Worm (Caenorhabditis elegans) whole organism, late embryonic: ENCODE data around the gene Y71H2AM.12.
A peak's percentile ranks its signal among the peaks of the same experiment; 100 is the strongest.

Source experiments
- C08G9.2 ChIP-seq: sonication (generic microtip); optimal IDR thresholded peaks from 2 replicates; lab custom pipeline; 2016; ENCODE audit warnings: mild to moderate bottlenecking, missing genetic modification characterization, moderate library complexity, missing compliant biosample characterization
- C38D4.7 ChIP-seq: fragments of 200-800 bp; sonication (Bioruptor generic); optimal IDR thresholded peaks from 2 replicates; lab custom pipeline; 2018; ENCODE audit warnings: mild to moderate bottlenecking, missing genetic modification characterization, moderate library complexity, missing compliant biosample characterization
- F13H6.1 ChIP-seq: sonication (generic microtip); optimal IDR thresholded peaks from 2 replicates; lab custom pipeline; 2016; ENCODE audit warnings: missing genetic modification characterization, missing compliant biosample characterization
- Y22D7AL.16 ChIP-seq: sonication (generic microtip); optimal IDR thresholded peaks from 2 replicates; lab custom pipeline; 2016; ENCODE audit warnings: missing genetic modification characterization, missing compliant biosample characterization
- ama-1 ChIP-seq: fragments of 150-350 bp; optimal IDR thresholded peaks from 2 replicates; lab custom pipeline; 2014
- ceh-14 ChIP-seq: sonication (generic microtip); optimal IDR thresholded peaks from 2 replicates; lab custom pipeline; 2016; ENCODE audit warnings: missing genotype, missing genetic modification characterization, missing compliant biosample characterization
- ceh-19 ChIP-seq: fragments of 200-800 bp; sonication (Bioruptor generic); optimal IDR thresholded peaks from 2 replicates; lab custom pipeline; 2018; ENCODE audit warnings: mild to moderate bottlenecking, missing genetic modification characterization, missing compliant biosample characterization
- ceh-24 ChIP-seq: sonication (generic microtip); optimal IDR thresholded peaks from 2 replicates; lab custom pipeline; 2016; ENCODE audit warnings: mild to moderate bottlenecking, missing genetic modification characterization, missing compliant biosample characterization
- ceh-31 ChIP-seq: sonication (generic microtip); optimal IDR thresholded peaks from 2 replicates; lab custom pipeline; 2016; ENCODE audit warnings: missing genetic modification characterization, missing compliant biosample characterization
- ceh-34 ChIP-seq: sonication (generic microtip); optimal IDR thresholded peaks from 2 replicates; lab custom pipeline; 2016; ENCODE audit warnings: mild to moderate bottlenecking, missing genetic modification characterization, missing compliant biosample characterization
- ceh-45 ChIP-seq: fragments of 200-800 bp; sonication (Bioruptor generic); IDR thresholded peaks from 2 replicates; pipeline ENCODE4 v1.3.6; 2022; ENCODE audit warnings: missing genetic modification reagents, missing genetic modification characterization, missing compliant biosample characterization
- ceh-48 ChIP-seq: sonication (generic microtip); optimal IDR thresholded peaks from 2 replicates; lab custom pipeline; 2016; ENCODE audit warnings: missing genetic modification characterization, inconsistent platforms, missing compliant biosample characterization
- ceh-6 ChIP-seq: fragments of 200-800 bp; sonication (Bioruptor generic); optimal IDR thresholded peaks from 2 replicates; lab custom pipeline; 2018; ENCODE audit warnings: mild to moderate bottlenecking, missing genetic modification characterization, missing compliant biosample characterization
- dve-1 ChIP-seq: sonication (generic microtip); optimal IDR thresholded peaks from 2 replicates; lab custom pipeline; 2017; ENCODE audit warnings: antibody characterized with exemption, mild to moderate bottlenecking, missing genetic modification characterization, missing compliant biosample characterization
- elt-2 ChIP-seq: sonication (generic microtip); optimal IDR thresholded peaks from 2 replicates; lab custom pipeline; 2016; ENCODE audit warnings: missing genetic modification reagents, missing genetic modification characterization, missing compliant biosample characterization
- elt-4 ChIP-seq: sonication (generic microtip); optimal IDR thresholded peaks from 2 replicates; lab custom pipeline; 2016; ENCODE audit warnings: missing genetic modification characterization, missing compliant biosample characterization
- eyg-1 ChIP-seq: sonication (generic microtip); optimal IDR thresholded peaks from 2 replicates; lab custom pipeline; 2016; ENCODE audit warnings: missing genotype, missing genetic modification characterization, missing compliant biosample characterization
- fax-1 ChIP-seq: sonication (generic microtip); optimal IDR thresholded peaks from 2 replicates; lab custom pipeline; 2016; ENCODE audit warnings: missing genotype, missing genetic modification characterization, missing compliant biosample characterization
- fkh-10 ChIP-seq: fragments of 150-350 bp; optimal IDR thresholded peaks from 2 replicates; lab custom pipeline; 2014; ENCODE audit warnings: missing biosample characterization, missing genetic modification reagents, missing genetic modification characterization
- fkh-6 ChIP-seq: sonication (generic microtip); optimal IDR thresholded peaks from 2 replicates; lab custom pipeline; 2016; ENCODE audit warnings: missing genetic modification characterization, missing compliant biosample characterization
- gmeb-2 ChIP-seq: sonication (generic microtip); optimal IDR thresholded peaks from 2 replicates; lab custom pipeline; 2016; ENCODE audit warnings: missing genetic modification characterization, inconsistent platforms, missing compliant biosample characterization
- hlh-15 ChIP-seq: sonication (generic microtip); optimal IDR thresholded peaks from 2 replicates; lab custom pipeline; 2016; ENCODE audit warnings: missing genetic modification characterization, missing compliant biosample characterization
- hlh-30 ChIP-seq: sonication (generic microtip); optimal IDR thresholded peaks from 2 replicates; lab custom pipeline; 2017; ENCODE audit warnings: antibody characterized with exemption, missing genetic modification characterization, missing compliant biosample characterization; ENCODE audit not compliant: insufficient read depth
- hlh-8 ChIP-seq: sonication (generic microtip); optimal IDR thresholded peaks from 2 replicates; lab custom pipeline; 2016; ENCODE audit warnings: missing genotype, missing genetic modification characterization, missing compliant biosample characterization
- lim-6 ChIP-seq: sonication (generic microtip); optimal IDR thresholded peaks from 2 replicates; lab custom pipeline; 2016; ENCODE audit warnings: missing genetic modification characterization, missing compliant biosample characterization
- lin-11 ChIP-seq: fragments of 200-800 bp; sonication (Bioruptor generic); optimal IDR thresholded peaks from 2 replicates; lab custom pipeline; 2018; ENCODE audit warnings: mild to moderate bottlenecking, missing genetic modification characterization, missing compliant biosample characterization
- nhr-11 ChIP-seq: fragments of 150-350 bp; optimal IDR thresholded peaks from 2 replicates; lab custom pipeline; 2014; ENCODE audit warnings: missing biosample characterization, missing genetic modification characterization
- npax-4 ChIP-seq: sonication (generic microtip); optimal IDR thresholded peaks from 2 replicates; lab custom pipeline; 2016; ENCODE audit warnings: missing genetic modification characterization, missing compliant biosample characterization
- odd-2 ChIP-seq: sonication (generic microtip); optimal IDR thresholded peaks from 2 replicates; lab custom pipeline; 2017; ENCODE audit warnings: antibody characterized with exemption, mild to moderate bottlenecking, missing genetic modification characterization, missing compliant biosample characterization
- pat-9 ChIP-seq: fragments of 200-800 bp; sonication (Bioruptor generic); optimal IDR thresholded peaks from 2 replicates; lab custom pipeline; 2018; ENCODE audit warnings: mild to moderate bottlenecking, missing genetic modification characterization, moderate library complexity, missing compliant biosample characterization
- ref-2 ChIP-seq: sonication (generic microtip); optimal IDR thresholded peaks from 2 replicates; lab custom pipeline; 2016; ENCODE audit warnings: missing genetic modification characterization, missing compliant biosample characterization
- rnt-1 ChIP-seq: sonication (generic microtip); optimal IDR thresholded peaks from 2 replicates; lab custom pipeline; 2016; ENCODE audit warnings: missing genetic modification characterization, missing compliant biosample characterization
- sdc-2 ChIP-seq: sonication (generic microtip); optimal IDR thresholded peaks from 2 replicates; lab custom pipeline; 2016; ENCODE audit warnings: missing genotype, missing genetic modification characterization, missing compliant biosample characterization
- syd-9 ChIP-seq: sonication (generic microtip); optimal IDR thresholded peaks from 2 replicates; lab custom pipeline; 2016; ENCODE audit warnings: mild to moderate bottlenecking, missing genetic modification characterization, moderate library complexity, missing compliant biosample characterization
- unc-42 ChIP-seq: sonication (generic microtip); optimal IDR thresholded peaks from 2 replicates; lab custom pipeline; 2016; ENCODE audit warnings: missing genotype, missing genetic modification characterization, missing compliant biosample characterization
- unc-86 ChIP-seq: sonication (generic microtip); optimal IDR thresholded peaks from 2 replicates; lab custom pipeline; 2016; ENCODE audit warnings: missing genetic modification characterization, missing compliant biosample characterization
- zip-5 ChIP-seq: sonication (generic microtip); optimal IDR thresholded peaks from 2 replicates; lab custom pipeline; 2016; ENCODE audit warnings: missing genetic modification characterization, missing compliant biosample characterization

Y71H2AM.12 gene

DNA sequence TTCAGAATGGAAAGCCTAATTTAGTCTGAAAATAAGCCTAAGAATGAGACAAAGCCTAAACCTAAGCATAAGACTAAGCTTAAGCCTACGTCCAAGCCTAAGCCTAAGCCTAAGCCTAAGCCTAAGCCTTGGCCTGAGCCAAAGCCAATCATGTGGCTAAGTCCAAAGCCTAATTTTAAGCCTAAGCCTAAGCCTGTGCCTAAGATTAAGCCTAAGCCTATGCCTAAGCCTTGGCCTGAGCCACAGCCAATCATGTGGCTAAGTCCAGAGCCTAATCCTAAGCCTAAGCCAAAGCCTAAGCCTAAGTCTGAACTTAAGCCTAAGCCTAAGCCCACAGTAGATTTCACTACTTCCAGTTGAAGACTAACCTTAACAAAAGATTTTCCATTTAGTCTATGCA, 23.6 kb upstream of the Y71H2AM.12 start:
- TF ChIP-seq dve-1, result peak; percentile 72
- no peak for TF ChIP-seq C38D4.7 (GFP tag; lab: Kevin White, UChicago)

DNA sequence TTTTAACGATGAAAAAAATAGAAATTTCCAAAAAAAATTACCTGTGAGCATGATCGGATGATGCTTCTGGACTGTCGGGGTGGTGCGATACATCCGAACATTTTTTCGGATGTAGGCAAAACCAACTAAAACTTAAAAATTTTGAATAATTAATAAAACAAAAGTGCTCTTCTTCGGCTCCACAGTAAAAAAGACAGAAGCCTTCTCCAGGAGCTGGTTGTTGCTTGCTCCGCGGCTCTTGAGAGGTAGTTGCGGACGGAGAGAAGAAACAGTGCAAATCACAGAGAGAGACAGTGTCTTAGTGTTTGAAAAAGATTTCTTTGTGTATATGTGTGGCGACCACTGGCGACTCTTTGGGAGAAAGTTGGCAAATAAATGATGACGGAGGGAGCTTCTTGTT, 22.4 kb upstream of the Y71H2AM.12 start, which contains the start of gene gldi-9:
Gene gldi-9 (minus strand): TSS at position 101 of the 400 bp plus-strand sequence.
- no peak for TF ChIP-seq ceh-48 (tag; lab: Kevin White, UChicago)
- no peak for TF ChIP-seq fax-1 (tag; lab: Kevin White, UChicago)
- TF ChIP-seq gmeb-2, result no peak
- TF ChIP-seq dve-1, result no peak
- TF ChIP-seq unc-86 (tag; lab: Kevin White, UChicago), result no peak
- TF ChIP-seq rnt-1 (tag; lab: Kevin White, UChicago), result no peak
- TF ChIP-seq ceh-45 (GFP tag; lab: Robert Waterston, UW), result no peak
- TF ChIP-seq hlh-8 (tag; lab: Kevin White, UChicago), result no peak
- TF ChIP-seq nhr-11 (tag; lab: Kevin White, UChicago), result no peak
- TF ChIP-seq syd-9 (tag; lab: Kevin White, UChicago), result no peak
- TF ChIP-seq odd-2, result no peak
- no peak for TF ChIP-seq lin-11
- no peak for TF ChIP-seq F13H6.1
- no peak for TF ChIP-seq pat-9 (tag; lab: Kevin White, UChicago)
- TF ChIP-seq ceh-6, result no peak

DNA sequence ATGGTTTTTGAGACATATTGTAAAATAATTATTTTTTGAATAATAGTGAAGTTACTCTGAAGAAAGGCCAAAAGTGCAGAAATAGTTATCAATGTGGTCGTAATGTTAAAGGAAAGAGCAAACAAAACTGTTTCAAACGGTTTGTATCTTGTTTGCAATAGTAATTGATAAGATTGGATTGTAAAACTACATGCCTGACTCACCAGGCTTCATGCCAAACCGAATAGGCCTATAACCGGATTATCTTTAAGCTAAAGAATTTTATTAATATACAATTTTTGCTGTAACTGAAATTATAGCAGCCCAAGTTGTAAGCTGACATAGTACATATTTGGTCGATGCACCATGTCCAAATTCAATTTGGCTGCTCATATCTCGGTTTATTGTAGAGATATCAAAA, 12.7 kb upstream of the Y71H2AM.12 start, which contains the start of gene Y71H2AM.14:
Gene Y71H2AM.14 (minus strand): TSS at position 101 of the 400 bp plus-strand sequence.
- TF ChIP-seq hlh-15, result no peak
- no peak for TF ChIP-seq zip-5 (tag; lab: Kevin White, UChicago)
- no peak for TF ChIP-seq ceh-34 (tag; lab: Kevin White, UChicago)
- TF ChIP-seq ceh-31 (tag; lab: Kevin White, UChicago), result no peak
- no peak for TF ChIP-seq ceh-6
- no peak for TF ChIP-seq ceh-19 (GFP tag; lab: Kevin White, UChicago)
- no peak for TF ChIP-seq fkh-10 (GFP tag; lab: Kevin White, UChicago)
- TF ChIP-seq npax-4, result no peak
- TF ChIP-seq hlh-30 (tag; lab: Kevin White, UChicago), result no peak
- TF ChIP-seq ceh-24 (tag; lab: Kevin White, UChicago), result no peak
- TF ChIP-seq lim-6 (tag; lab: Kevin White, UChicago), result no peak

DNA sequence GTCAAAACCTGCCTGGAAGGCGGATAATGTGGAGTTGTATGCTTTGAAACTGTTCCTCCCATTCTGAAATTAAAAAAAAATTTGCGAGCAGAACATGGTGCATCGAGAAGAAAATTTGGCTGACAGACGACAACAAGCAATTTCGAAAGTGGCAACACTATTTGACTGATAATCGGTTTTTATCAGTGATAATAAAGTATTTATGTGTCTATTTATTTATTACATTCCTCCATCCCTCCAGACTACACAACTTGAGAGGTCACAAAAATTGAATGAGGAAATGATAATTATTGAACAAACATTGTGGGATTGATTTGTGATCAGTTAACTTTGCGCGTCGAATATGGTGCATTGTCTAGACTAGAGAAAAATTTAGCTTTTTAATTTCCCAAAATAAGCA, 5.6 kb upstream of the Y71H2AM.12 start, which contains the start of gene cest-25:
Gene cest-25 (minus strand): TSS at position 63 of the 400 bp plus-strand sequence.
- peak; percentile 56 for TF ChIP-seq elt-2 (tag; lab: Kevin White, UChicago)
- no peak for TF ChIP-seq unc-42 (tag; lab: Kevin White, UChicago)

DNA sequence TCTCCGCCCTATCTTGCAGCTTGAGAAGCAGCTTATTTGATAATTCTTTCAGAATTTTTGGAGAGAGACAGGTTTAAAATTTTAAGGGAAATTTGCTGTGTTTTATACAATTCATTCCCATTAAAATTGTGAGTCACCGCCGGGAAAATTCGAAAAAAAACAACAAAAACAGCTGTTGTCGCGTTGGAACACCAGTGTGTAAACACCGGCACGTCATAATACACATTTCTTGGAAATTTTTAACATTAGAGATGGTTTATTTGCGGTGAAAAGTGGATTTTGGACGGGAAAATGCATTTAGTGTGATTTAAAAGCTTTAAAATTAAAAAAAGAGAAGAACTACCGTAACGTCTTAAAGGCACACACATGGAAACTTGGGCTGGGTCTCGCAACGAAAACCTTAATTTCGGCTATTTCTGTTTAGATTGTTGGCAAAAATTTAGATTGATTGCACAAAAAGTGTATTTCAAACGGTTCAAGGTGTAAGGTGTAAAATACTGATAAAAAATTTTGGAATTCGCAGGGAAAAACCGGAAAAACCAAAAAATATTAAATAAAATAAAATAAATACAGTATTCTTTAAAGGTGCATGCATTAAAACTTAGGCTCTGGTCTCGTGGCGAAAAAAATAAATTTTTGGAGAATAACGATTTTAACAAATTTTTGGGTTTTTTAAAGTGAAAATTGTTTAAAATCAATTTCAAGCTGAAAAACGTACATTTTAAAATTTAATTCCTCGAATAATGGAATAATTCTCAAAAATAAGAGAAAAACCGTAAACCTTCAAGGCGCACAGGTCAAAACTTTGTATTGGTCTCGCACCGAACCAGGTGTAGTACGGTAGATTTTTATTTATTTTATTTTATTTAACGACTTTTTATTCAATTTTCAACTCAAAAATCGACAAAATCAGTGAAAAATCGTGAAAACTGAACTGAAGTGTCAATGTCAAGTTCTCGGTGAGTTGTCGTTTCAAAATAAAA, 8.4 kb downstream of the Y71H2AM.12 start, which contains the start of gene cosa-1:
Gene cosa-1 (plus strand): TSS at position 896 of the 983 bp plus-strand sequence.
- TF ChIP-seq ceh-14 (no peak), C38D4.7 (GFP tag; lab: Kevin White, UChicago) (no peak), ref-2 (tag; lab: Kevin White, UChicago) (no peak), elt-4 (tag; lab: Kevin White, UChicago) (no peak), elt-2 (tag; lab: Kevin White, UChicago) (no peak), eyg-1 (no peak), ceh-48 (tag; lab: Kevin White, UChicago) (no peak), zip-5 (tag; lab: Kevin White, UChicago) (no peak), Y22D7AL.16 (tag; lab: Kevin White, UChicago) (no peak), C08G9.2 (tag; lab: Kevin White, UChicago) (no peak), ceh-6 (no peak), sdc-2 (no peak), fkh-6 (tag; lab: Kevin White, UChicago) (no peak), ama-1 (lab: Kevin White, UChicago) (no peak), odd-2 (no peak), nhr-11 (tag; lab: Kevin White, UChicago) (no peak), ceh-31 (tag; lab: Kevin White, UChicago) (no peak)
